Worm (Caenorhabditis elegans) whole organism, L4 larva: ENCODE measurements around the gene srd-19.

Experiments
- F49E8.2 ChIP-seq: sonication (generic microtip); optimal IDR thresholded peaks from 2 replicates; lab custom pipeline; 2016; ENCODE audit warnings: missing compliant biosample characterization, mild to moderate bottlenecking, missing genetic modification characterization, borderline replicate concordance
- T20F7.1 ChIP-seq: fragments of 200-800 bp; sonication (Bioruptor generic); optimal IDR thresholded peaks from 2 replicates; lab custom pipeline; 2018; ENCODE audit warnings: mild to moderate bottlenecking, missing genetic modification characterization, missing compliant biosample characterization
- Y75B8A.6 ChIP-seq: fragments of 200-800 bp; sonication (Bioruptor generic); IDR thresholded peaks from 2 replicates; pipeline ENCODE4 v1.3.6; 2022; ENCODE audit warnings: missing genetic modification reagents, missing genetic modification characterization, missing compliant biosample characterization
- aha-1 ChIP-seq: fragments of 150-350 bp; peaks from one replicate; lab custom pipeline; 2014; ENCODE audit warnings: missing biosample characterization, missing genetic modification characterization
- aly-2 ChIP-seq: sonication (generic microtip); optimal IDR thresholded peaks from 2 replicates; lab custom pipeline; 2018; ENCODE audit warnings: missing biosample characterization, missing genetic modification characterization
- arid-1 ChIP-seq: fragments of 200-800 bp; sonication (Bioruptor generic); conservative IDR thresholded peaks from 2 replicates; pipeline ENCODE4 v1.3.6; 2022; ENCODE audit warnings: missing genetic modification reagents, missing genetic modification characterization, missing compliant biosample characterization
- ceh-20 ChIP-seq: fragments of 200-800 bp; sonication (Bioruptor generic); IDR thresholded peaks from 2 replicates; pipeline ENCODE4 v1.3.6; 2022; ENCODE audit warnings: missing genetic modification reagents, missing genetic modification characterization, missing compliant biosample characterization
- ceh-28 ChIP-seq: fragments of 150-350 bp; optimal IDR thresholded peaks from 2 replicates; lab custom pipeline; 2014; ENCODE audit warnings: missing biosample characterization, missing genetic modification reagents, missing genetic modification characterization
- ceh-82 ChIP-seq: sonication (generic microtip); optimal IDR thresholded peaks from 2 replicates; lab custom pipeline; 2017; ENCODE audit warnings: missing biosample characterization, missing genetic modification characterization
- cey-2 ChIP-seq: sonication (generic microtip); optimal IDR thresholded peaks from 3 replicates; lab custom pipeline; 2017; ENCODE audit warnings: missing genetic modification characterization, mild to moderate bottlenecking, missing compliant biosample characterization, antibody characterized with exemption, borderline replicate concordance; ENCODE audit not compliant: insufficient read depth
- daf-16 ChIP-seq, 3 experiments: sonication (generic microtip); optimal IDR thresholded peaks; 2 replicates each; lab custom pipeline; 2016 to 2017; ENCODE audit warnings: missing genetic modification characterization in 3 of 3, missing genetic modification reagents in 3 of 3, mild to moderate bottlenecking in 2 of 3, missing compliant biosample characterization in 2 of 3, missing biosample characterization in 1 of 3, moderate library complexity in 1 of 3
- dmd-6 ChIP-seq: fragments of 200-800 bp; sonication (Bioruptor generic); IDR thresholded peaks from 2 replicates; pipeline ENCODE4 v1.3.6; 2022; ENCODE audit warnings: missing genetic modification reagents, missing genetic modification characterization, missing compliant biosample characterization
- dmd-8 ChIP-seq: fragments of 200-800 bp; sonication (Bioruptor generic); IDR thresholded peaks from 2 replicates; pipeline ENCODE4 v1.3.6; 2022; ENCODE audit warnings: missing genetic modification characterization, missing compliant biosample characterization
- dmd-9 ChIP-seq: fragments of 200-800 bp; sonication (Bioruptor generic); IDR thresholded peaks from 2 replicates; pipeline ENCODE4 v1.3.6; 2022; ENCODE audit warnings: missing genetic modification reagents, missing genetic modification characterization, missing compliant biosample characterization
- dve-1 ChIP-seq: sonication (generic microtip); optimal IDR thresholded peaks from 2 replicates; lab custom pipeline; 2017; ENCODE audit warnings: antibody characterized with exemption, mild to moderate bottlenecking, missing genetic modification characterization, missing compliant biosample characterization; ENCODE audit not compliant: insufficient read depth
- hlh-11 ChIP-seq: fragments of 200-800 bp; sonication (Bioruptor generic); optimal IDR thresholded peaks from 2 replicates; lab custom pipeline; 2018; ENCODE audit warnings: mild to moderate bottlenecking, missing genetic modification characterization, missing compliant biosample characterization
- hlh-30 ChIP-seq: sonication (generic microtip); optimal IDR thresholded peaks from 2 replicates; lab custom pipeline; 2017; ENCODE audit warnings: antibody characterized with exemption, mild to moderate bottlenecking, missing genetic modification characterization, missing compliant biosample characterization; ENCODE audit not compliant: insufficient read depth
- jun-1 ChIP-seq: fragments of 150-350 bp; optimal IDR thresholded peaks from 2 replicates; lab custom pipeline; 2014; ENCODE audit warnings: missing biosample characterization, missing genetic modification reagents, missing genetic modification characterization
- lim-7 ChIP-seq: fragments of 200-800 bp; sonication (Bioruptor generic); IDR thresholded peaks from 2 replicates; pipeline ENCODE4 v1.3.6; 2022; ENCODE audit warnings: missing genetic modification characterization, missing compliant biosample characterization
- lin-1 ChIP-seq: fragments of 200-800 bp; sonication (Bioruptor generic); IDR thresholded peaks from 2 replicates; pipeline ENCODE4 v1.3.6; 2022; ENCODE audit warnings: missing genetic modification reagents, missing genetic modification characterization, missing compliant biosample characterization
- lin-13 ChIP-seq: fragments of 150-350 bp; optimal IDR thresholded peaks from 2 replicates; lab custom pipeline; 2014; ENCODE audit warnings: missing biosample characterization, missing genetic modification reagents, missing genetic modification characterization
- lsy-2 ChIP-seq, 2 experiments: fragments of 150-350 bp in 1 of 2; sonication (generic microtip) in 1 of 2; optimal IDR thresholded peaks; 2 replicates each; lab custom pipeline; 2014 to 2017; ENCODE audit warnings: missing biosample characterization in 2 of 2, missing genetic modification characterization in 2 of 2
- madf-9 ChIP-seq: fragments of 200-800 bp; sonication (Bioruptor generic); conservative IDR thresholded peaks from 2 replicates; pipeline ENCODE4 v1.3.6; 2022; ENCODE audit warnings: missing genetic modification reagents, missing genetic modification characterization, missing compliant biosample characterization
- mdl-1 ChIP-seq, 2 experiments: fragments of 150-350 bp in 1 of 2; sonication (generic microtip) in 1 of 2; optimal IDR thresholded peaks; 2 replicates each; lab custom pipeline; 2014 to 2017; ENCODE audit warnings: missing biosample characterization in 2 of 2, missing genetic modification characterization in 2 of 2
- mep-1 ChIP-seq: fragments of 150-350 bp; sonication (generic microtip); optimal IDR thresholded peaks from 3 replicates; lab custom pipeline; 2014; ENCODE audit warnings: missing biosample characterization, missing genetic modification characterization
- mxl-3 ChIP-seq: fragments of 200-800 bp; sonication (Bioruptor generic); optimal IDR thresholded peaks from 2 replicates; lab custom pipeline; 2018; ENCODE audit warnings: mild to moderate bottlenecking, missing genetic modification characterization, missing compliant biosample characterization
- nhr-10 ChIP-seq: fragments of 150-350 bp; optimal IDR thresholded peaks from 2 replicates; lab custom pipeline; 2014; ENCODE audit warnings: missing biosample characterization, missing genetic modification characterization
- nhr-237 ChIP-seq: sonication (generic microtip); optimal IDR thresholded peaks from 2 replicates; lab custom pipeline; 2017; ENCODE audit warnings: missing biosample characterization, missing genetic modification characterization
- nhr-25 ChIP-seq: sonication (generic microtip); optimal IDR thresholded peaks from 2 replicates; lab custom pipeline; 2017; ENCODE audit warnings: missing genetic modification characterization, mild to moderate bottlenecking, missing compliant biosample characterization, antibody characterized with exemption, moderate library complexity, borderline replicate concordance; ENCODE audit not compliant: insufficient read depth
- nhr-28 ChIP-seq: fragments of 150-350 bp; optimal IDR thresholded peaks from 2 replicates; lab custom pipeline; 2014; ENCODE audit warnings: missing biosample characterization, missing genetic modification characterization
- nhr-6 ChIP-seq: fragments of 150-350 bp; optimal IDR thresholded peaks from 2 replicates; lab custom pipeline; 2014; ENCODE audit warnings: missing biosample characterization, missing genetic modification characterization
- php-3 ChIP-seq: fragments of 200-800 bp; sonication (Bioruptor generic); IDR thresholded peaks from 2 replicates; pipeline ENCODE4 v1.3.6; 2022; ENCODE audit warnings: missing genetic modification reagents, missing genetic modification characterization, missing compliant biosample characterization
- pqm-1 ChIP-seq: sonication (generic microtip); optimal IDR thresholded peaks from 2 replicates; lab custom pipeline; 2017; ENCODE audit warnings: missing biosample characterization, missing genetic modification characterization
- set-16 ChIP-seq: fragments of 200-800 bp; sonication (Bioruptor generic); IDR thresholded peaks from 2 replicates; pipeline ENCODE4 v1.3.6; 2022; ENCODE audit warnings: missing genetic modification reagents, missing genetic modification characterization, missing compliant biosample characterization
- spr-1 ChIP-seq: sonication (generic microtip); optimal IDR thresholded peaks from 2 replicates; lab custom pipeline; 2016; ENCODE audit warnings: mild to moderate bottlenecking, missing genetic modification characterization, missing compliant biosample characterization
- tag-97 ChIP-seq: fragments of 200-800 bp; sonication (Bioruptor generic); IDR thresholded peaks from 2 replicates; pipeline ENCODE4 v1.3.6; 2022; ENCODE audit warnings: missing genetic modification characterization, missing compliant biosample characterization
- ztf-7 ChIP-seq: fragments of 150-350 bp; optimal IDR thresholded peaks from 2 replicates; lab custom pipeline; 2014; ENCODE audit warnings: missing biosample characterization, missing genetic modification characterization

Gene srd-19

ce11 chrV:13385798-13386197, 42.8 kb downstream of the srd-19 start, which contains the start of gene gcy-34:
gcy-34 (minus strand) TSS chrV:13385898.
- TF ChIP-seq dmd-8 (GFP tag; lab: Robert Waterston, UW): no peak
- no peak for TF ChIP-seq dmd-9 (GFP tag; lab: Robert Waterston, UW)
- TF ChIP-seq jun-1: no peak
- TF ChIP-seq spr-1 (tag; lab: Kevin White, UChicago): no peak
- no peak for TF ChIP-seq lin-13 (GFP tag; lab: Kevin White, UChicago)
- no peak for TF ChIP-seq ztf-7
- no peak for TF ChIP-seq php-3 (GFP tag; lab: Robert Waterston, UW)
- no peak for TF ChIP-seq T20F7.1 (GFP tag; lab: Kevin White, UChicago)

- TF ChIP-seq daf-16 (GFP tag; optimal IDR thresholded peaks at IDR 0.05; lab: Kevin White, UChicago): no peak
- TF ChIP-seq daf-16 (tag; optimal IDR thresholded peaks at IDR 0.05; lab: Kevin White, UChicago): peak; percentile 57
- TF ChIP-seq nhr-28 (tag; lab: Kevin White, UChicago): peak; percentile 38
- peak; percentile 46 for TF ChIP-seq nhr-6 (tag; lab: Kevin White, UChicago)
- no peak for TF ChIP-seq ceh-20 (GFP tag; lab: Robert Waterston, UW)
- no peak for TF ChIP-seq nhr-237 (tag; lab: Kevin White, UChicago)
- no peak for TF ChIP-seq Y75B8A.6 (GFP tag; lab: Robert Waterston, UW)
- TF ChIP-seq lim-7: no peak
- TF ChIP-seq pqm-1 (tag; lab: Kevin White, UChicago): peak; percentile 60
- no peak for TF ChIP-seq set-16 (GFP tag; lab: Robert Waterston, UW)
- peak; percentile 60 for TF ChIP-seq dve-1
- no peak for TF ChIP-seq aha-1 (tag; lab: Kevin White, UChicago)
- TF ChIP-seq hlh-11 (tag; lab: Kevin White, UChicago): peak; percentile 24
- TF ChIP-seq tag-97 (GFP tag; lab: Robert Waterston, UW): no peak
These were observed 47.6 kb downstream of the srd-19 start, which contains the start of gene cpz-2 for ce11 chrV:13380980-13381379. cpz-2 (plus strand) TSS chrV:13381189.

ce11 chrV:13380178-13380577, 48.4 kb downstream of the srd-19 start, which contains the start of gene ifbp-1:
ifbp-1 (minus strand) TSS chrV:13380262.
- TF ChIP-seq arid-1 (no peak), nhr-10 (tag; lab: Kevin White, UChicago) (peak; percentile 14), ceh-82 (no peak), dve-1 (peak; percentile 43), madf-9 (GFP tag; lab: Robert Waterston, UW) (0 out of 2 replicates have a peak, but pooled peaks have one; percentile 10), ceh-28 (tag; lab: Kevin White, UChicago) (no peak), aly-2 (tag; lab: Kevin White, UChicago) (no peak), hlh-11 (tag; lab: Kevin White, UChicago) (peak; percentile 67), mep-1 (tag; lab: Kevin White, UChicago) (peak; percentile 64), dmd-9 (GFP tag; lab: Robert Waterston, UW) (no peak), mdl-1 (tag; optimal IDR thresholded peaks at IDR 0.05; lab: Kevin White, UChicago) (peak in 1 of 2 experiments; percentile 76), nhr-28 (tag; lab: Kevin White, UChicago) (peak; percentile 85), aha-1 (tag; lab: Kevin White, UChicago) (peak; percentile 29), cey-2 (peak; percentile 73), php-3 (GFP tag; lab: Robert Waterston, UW) (no peak), nhr-25 (tag; lab: Kevin White, UChicago) (peak; percentile 79), lin-1 (GFP tag; lab: Robert Waterston, UW) (no peak), lsy-2 (tag; optimal IDR thresholded peaks at IDR 0.05; lab: Kevin White, UChicago) (peak; percentile 22 to 34), hlh-30 (tag; lab: Kevin White, UChicago) (peak; percentile 74), set-16 (GFP tag; lab: Robert Waterston, UW) (0 out of 2 replicates have a peak, but pooled peaks have one; percentile 6), F49E8.2 (tag; lab: Kevin White, UChicago) (no peak), mxl-3 (peak; percentile 85), dmd-6 (peak; percentile 24; the same call in 1 of the 2 replicates)
